Fruit fly (Drosophila melanogaster) whole organism, embryonic: ENCODE results near the gene Targ2.
A peak's percentile ranks its signal among the peaks of the same experiment; 100 is the strongest.

ENCODE experiments used
- Antp ChIP-seq: fragments of 200-800 bp; sonication (Bioruptor generic); optimal IDR thresholded peaks from 3 replicates; lab custom pipeline; 2016; ENCODE audit warnings: missing biosample characterization, missing genetic modification characterization
- Awh ChIP-seq: fragments of 200-800 bp; sonication (Bioruptor generic); IDR thresholded peaks from 2 replicates; pipeline ENCODE4, ENCODE4 v1.3.6; 2022; ENCODE audit warnings: missing biosample characterization, missing genetic modification characterization
- C15 ChIP-seq: fragments of 200-800 bp; sonication (Bioruptor generic); IDR thresholded peaks from 3 replicates; pipeline ENCODE4 v1.3.6; 2022; ENCODE audit warnings: missing biosample characterization, missing genetic modification characterization
- CG11456 ChIP-seq: fragments of 200-800 bp; sonication (Bioruptor generic); IDR thresholded peaks from 3 replicates; pipeline ENCODE4 v1.3.6; 2022; ENCODE audit warnings: missing biosample characterization, missing genetic modification characterization
- CG11723 ChIP-seq: fragments of 200-800 bp; sonication (Bioruptor generic); optimal IDR thresholded peaks from 2 replicates; lab custom pipeline; 2017; ENCODE audit warnings: missing biosample characterization, mild to moderate bottlenecking, missing genetic modification characterization
- CG14441 ChIP-seq: fragments of 200-800 bp; sonication (Bioruptor generic); IDR thresholded peaks from 2 replicates; pipeline ENCODE4 v1.3.6; 2022; ENCODE audit warnings: missing biosample characterization, missing genetic modification characterization
- CG14965 ChIP-seq: fragments of 200-800 bp; sonication (Bioruptor generic); optimal IDR thresholded peaks from 2 replicates; lab custom pipeline; 2016; ENCODE audit warnings: missing biosample characterization, missing genetic modification characterization, borderline replicate concordance
- CG17385 ChIP-seq: fragments of 200-800 bp; sonication (Bioruptor generic); optimal IDR thresholded peaks from 3 replicates; lab custom pipeline; 2018; ENCODE audit warnings: missing biosample characterization, mild to moderate bottlenecking, missing genetic modification characterization
- CG18011 ChIP-seq: fragments of 200-800 bp; sonication (Bioruptor generic); optimal IDR thresholded peaks from 2 replicates; lab custom pipeline; 2017; ENCODE audit warnings: missing biosample characterization, missing genetic modification characterization, mild to moderate bottlenecking, moderate library complexity, missing genotype
- CG30020 ChIP-seq: fragments of 200-800 bp; optimal IDR thresholded peaks from 2 replicates; lab custom pipeline; 2019; ENCODE audit warnings: missing biosample characterization, mild to moderate bottlenecking, missing genetic modification characterization, moderate library complexity
- CG32532 ChIP-seq: fragments of 200-800 bp; sonication (Bioruptor generic); IDR thresholded peaks from 2 replicates; pipeline ENCODE4 v1.3.6; 2022; ENCODE audit warnings: missing biosample characterization, missing genetic modification characterization
- CG32767 ChIP-seq: fragments of 200-800 bp; sonication (Bioruptor generic); IDR thresholded peaks from 2 replicates; pipeline ENCODE4 v1.3.6; 2022; ENCODE audit warnings: missing biosample characterization, missing genetic modification characterization
- CG3726 ChIP-seq: fragments of 200-800 bp; sonication (Bioruptor generic); IDR thresholded peaks from 3 replicates; pipeline ENCODE4, ENCODE4 v1.3.6; 2022; ENCODE audit warnings: missing biosample characterization, missing genetic modification characterization
- CG4328 ChIP-seq: fragments of 200-800 bp; sonication (Bioruptor generic); optimal IDR thresholded peaks from 3 replicates; lab custom pipeline; 2017; ENCODE audit warnings: missing biosample characterization, missing genetic modification reagents, missing genetic modification characterization
- CG6689 ChIP-seq: fragments of 200-800 bp; sonication (Bioruptor generic); IDR thresholded peaks from 2 replicates; pipeline ENCODE4 v1.3.6; 2022; ENCODE audit warnings: missing biosample characterization, missing genetic modification characterization
- CG6854 ChIP-seq: fragments of 200-800 bp; sonication (Bioruptor generic); optimal IDR thresholded peaks from 3 replicates; lab custom pipeline; 2017; ENCODE audit warnings: missing biosample characterization, mild to moderate bottlenecking, missing genetic modification characterization
- CG7357 ChIP-seq: fragments of 200-800 bp; sonication (Bioruptor generic); IDR thresholded peaks from 3 replicates; pipeline ENCODE4 v1.3.6; 2022; ENCODE audit warnings: missing biosample characterization, missing genetic modification characterization
- CG7372 ChIP-seq: fragments of 200-800 bp; sonication (Bioruptor generic); IDR thresholded peaks from 2 replicates; pipeline ENCODE4 v1.3.6; 2022; ENCODE audit warnings: missing biosample characterization, missing genetic modification characterization
- CG8089 ChIP-seq: fragments of 200-800 bp; sonication (Bioruptor generic); optimal IDR thresholded peaks from 3 replicates; lab custom pipeline; 2016; ENCODE audit warnings: missing biosample characterization, missing genetic modification characterization
- CG8478 ChIP-seq: fragments of >200 bp; optimal IDR thresholded peaks from 2 replicates; lab custom pipeline; 2018
- CG9215 ChIP-seq: fragments of 200-800 bp; sonication (Bioruptor generic); IDR thresholded peaks from 2 replicates; pipeline ENCODE4 v1.3.6; 2022; ENCODE audit warnings: missing biosample characterization, missing genetic modification characterization
- D19B ChIP-seq: fragments of 200-800 bp; sonication (Bioruptor generic); optimal IDR thresholded peaks from 2 replicates; lab custom pipeline; 2017; ENCODE audit warnings: missing biosample characterization, mild to moderate bottlenecking, missing genetic modification characterization
- Doc2 ChIP-seq: fragments of 200-800 bp; sonication (Bioruptor generic); IDR thresholded peaks from 2 replicates; pipeline ENCODE4 v1.3.6; 2022; ENCODE audit warnings: missing biosample characterization, missing genetic modification characterization
- Doc3 ChIP-seq: fragments of 200-800 bp; sonication (Bioruptor generic); IDR thresholded peaks from 3 replicates; pipeline ENCODE4 v1.3.6; 2022; ENCODE audit warnings: missing biosample characterization, missing genetic modification characterization; ENCODE audit not compliant: partially characterized antibody
- Gsc ChIP-seq: fragments of 200-800 bp; sonication (Bioruptor generic); IDR thresholded peaks from 2 replicates; pipeline ENCODE4 v1.3.6; 2022; ENCODE audit warnings: missing biosample characterization, missing genetic modification characterization
- HLH3B ChIP-seq: fragments of 200-800 bp; sonication (Bioruptor generic); IDR thresholded peaks from 2 replicates; pipeline ENCODE4 v1.3.6; 2022; ENCODE audit warnings: missing biosample characterization, missing genetic modification characterization
- HLHmδ ChIP-seq: fragments of 200-800 bp; sonication (Bioruptor generic); optimal IDR thresholded peaks from 2 replicates; lab custom pipeline; 2018; ENCODE audit warnings: missing biosample characterization, mild to moderate bottlenecking, missing genetic modification characterization, moderate library complexity
- Max ChIP-seq: fragments of 200-800 bp; sonication (Bioruptor generic); optimal IDR thresholded peaks from 2 replicates; lab custom pipeline; 2016; ENCODE audit warnings: missing biosample characterization, mild to moderate bottlenecking, missing genetic modification characterization
- Nf-YC ChIP-seq: fragments of 200-800 bp; optimal IDR thresholded peaks from 3 replicates; lab custom pipeline; 2019; ENCODE audit warnings: missing biosample characterization, mild to moderate bottlenecking, missing genetic modification characterization, moderate library complexity
- Scr ChIP-seq: fragments of 200-800 bp; sonication (Bioruptor generic); IDR thresholded peaks from 2 replicates; pipeline ENCODE4 v1.3.6; 2022; ENCODE audit warnings: missing biosample characterization, missing genetic modification characterization; ENCODE audit not compliant: partially characterized antibody
- Stat92E ChIP-seq, 3 experiments: fragments of >200 bp in 2 of 3; fragments of 200-800 bp in 1 of 3; sonication (Bioruptor generic) in 1 of 3; optimal IDR thresholded peaks; 2 replicates each; lab custom pipeline; 2017 to 2019; ENCODE audit warnings: missing biosample characterization in 3 of 3, missing genetic modification characterization in 3 of 3, mild to moderate bottlenecking in 1 of 3, moderate library complexity in 1 of 3
- YL-1 ChIP-seq: fragments of 200-800 bp; sonication (Bioruptor generic); optimal IDR thresholded peaks from 3 replicates; lab custom pipeline; 2017; ENCODE audit warnings: missing biosample characterization, mild to moderate bottlenecking, missing genetic modification characterization
- bowl ChIP-seq: fragments of 200-800 bp; sonication (Bioruptor generic); IDR thresholded peaks from 2 replicates; pipeline ENCODE4 v1.3.6; 2022; ENCODE audit warnings: missing biosample characterization, missing genetic modification characterization
- btn ChIP-seq: fragments of 200-800 bp; sonication (Bioruptor generic); optimal IDR thresholded peaks from 2 replicates; lab custom pipeline; 2016; ENCODE audit warnings: missing biosample characterization, missing genetic modification characterization
- cato ChIP-seq: fragments of 200-800 bp; sonication (Bioruptor generic); optimal IDR thresholded peaks from 2 replicates; lab custom pipeline; 2016; ENCODE audit warnings: missing biosample characterization, missing genetic modification characterization, borderline replicate concordance
- chif ChIP-seq, 2 experiments: fragments of 200-800 bp; sonication (Bioruptor generic); optimal IDR thresholded peaks; 3 replicates each; lab custom pipeline; 2016; ENCODE audit warnings: missing biosample characterization in 2 of 2, missing genetic modification characterization in 2 of 2
- crp ChIP-seq, 2 experiments: fragments of 200-800 bp; sonication (Bioruptor generic); optimal IDR thresholded peaks; 2 replicates in 1 of 2; 3 replicates in 1 of 2; lab custom pipeline; 2017; ENCODE audit warnings: missing biosample characterization in 2 of 2, missing genetic modification characterization in 2 of 2, mild to moderate bottlenecking in 1 of 2, moderate library complexity in 1 of 2
- dati ChIP-seq: fragments of 200-800 bp; sonication (Bioruptor generic); IDR thresholded peaks from 2 replicates; pipeline ENCODE4 v1.3.6; 2022; ENCODE audit warnings: missing biosample characterization, missing genetic modification characterization
- dmrt99B ChIP-seq: fragments of 200-800 bp; sonication (Bioruptor generic); optimal IDR thresholded peaks from 2 replicates; lab custom pipeline; 2018; ENCODE audit warnings: missing biosample characterization, mild to moderate bottlenecking, missing genetic modification characterization, moderate library complexity
- eve ChIP-seq, 2 experiments: fragments of >200 bp; optimal IDR thresholded peaks; 2 replicates each; lab custom pipeline; 2017; ENCODE audit warnings: missing biosample characterization in 2 of 2, missing genetic modification characterization in 2 of 2
- gfzf ChIP-seq: fragments of 200-800 bp; sonication (Bioruptor generic); optimal IDR thresholded peaks from 2 replicates; lab custom pipeline; 2016; ENCODE audit warnings: missing biosample characterization, mild to moderate bottlenecking, missing genetic modification characterization, moderate library complexity
- hkb ChIP-seq, 2 experiments: fragments of 200-800 bp in 1 of 2; fragments of >200 bp in 1 of 2; sonication (Bioruptor generic) in 1 of 2; IDR thresholded peaks in 1 of 2; optimal IDR thresholded peaks in 1 of 2; 2 replicates each; pipeline versions ENCODE4 v1.3.6 to Lab custom; 2017 to 2022; ENCODE audit warnings: missing biosample characterization in 1 of 2, missing genetic modification characterization in 1 of 2
- hth ChIP-seq: fragments of >200 bp; optimal IDR thresholded peaks from 2 replicates; lab custom pipeline; 2017; ENCODE audit warnings: inconsistent platforms
- ken ChIP-seq: fragments of 200-800 bp; sonication (Bioruptor generic); IDR thresholded peaks from 3 replicates; pipeline ENCODE4 v1.3.6; 2022; ENCODE audit warnings: missing biosample characterization, missing genetic modification characterization
- lmd ChIP-seq: fragments of 200-800 bp; sonication (Bioruptor generic); IDR thresholded peaks from 2 replicates; pipeline ENCODE4 v1.3.6; 2022; ENCODE audit warnings: missing biosample characterization, missing genetic modification characterization
- nerfin-1 ChIP-seq: fragments of 200-800 bp; sonication (Bioruptor generic); optimal IDR thresholded peaks from 3 replicates; lab custom pipeline; 2019; ENCODE audit warnings: missing biosample characterization, mild to moderate bottlenecking, missing genetic modification characterization, moderate library complexity
- oc ChIP-seq: fragments of 200-800 bp; sonication (Bioruptor generic); optimal IDR thresholded peaks from 2 replicates; lab custom pipeline; 2018; ENCODE audit warnings: missing biosample characterization, mild to moderate bottlenecking, missing genetic modification characterization, moderate library complexity
- peb ChIP-seq: fragments of 200-800 bp; sonication (Bioruptor generic); IDR thresholded peaks from 2 replicates; pipeline ENCODE4 v1.3.6; 2022; ENCODE audit warnings: missing biosample characterization, missing genetic modification characterization
- slbo ChIP-seq: fragments of 200-800 bp; sonication (Bioruptor generic); IDR thresholded peaks from 2 replicates; pipeline ENCODE4 v1.3.6; 2022; ENCODE audit warnings: missing biosample characterization, missing genetic modification characterization
- tap ChIP-seq: fragments of 200-800 bp; optimal IDR thresholded peaks from 3 replicates; lab custom pipeline; 2019; ENCODE audit warnings: missing biosample characterization, mild to moderate bottlenecking, missing genetic modification characterization, moderate library complexity
- tgo ChIP-seq: fragments of 200-800 bp; sonication (Bioruptor generic); IDR thresholded peaks from 3 replicates; pipeline ENCODE4 v1.3.6; 2022; ENCODE audit warnings: missing biosample characterization, missing genetic modification characterization
- yki ChIP-seq: fragments of >200 bp; optimal IDR thresholded peaks from 3 replicates; lab custom pipeline; 2018

Targ2 gene

DNA sequence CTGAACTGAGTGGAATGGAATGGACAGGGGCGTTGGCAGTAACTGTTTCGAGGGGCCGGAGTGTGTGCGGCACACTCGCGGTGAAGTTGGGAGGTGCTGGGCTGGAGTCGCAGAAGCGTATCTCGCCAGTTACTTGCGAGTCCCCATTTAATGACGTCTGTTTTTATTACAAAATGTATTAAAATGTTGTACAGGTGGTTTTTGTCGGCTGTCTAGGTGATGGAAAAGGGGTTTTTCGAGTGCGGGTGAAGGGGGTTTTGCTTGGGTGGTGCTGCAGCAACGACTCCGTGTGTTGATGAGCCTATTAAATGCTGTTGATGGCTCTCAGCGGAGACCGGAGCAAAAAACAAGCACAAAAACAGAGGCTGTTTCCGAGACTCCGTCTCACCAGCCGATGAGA is 48.3 kb upstream of the Targ2 start (continued):
- no peak for TF ChIP-seq hth (lab: Kevin White, UChicago)
- TF ChIP-seq oc, result no peak
- peak; percentile 33; the same call in 1 of the 2 replicates for TF ChIP-seq slbo (GFP tag; lab: Robert Waterston, UW)
- TF ChIP-seq Awh (GFP tag; lab: Robert Waterston, UW), result 0 out of 2 replicates have a peak, but pooled peaks have one; percentile 9
- TF ChIP-seq HLHmδ (GFP tag; lab: Kevin White, UChicago), result no peak
- 0 out of 2 replicates have a peak, but pooled peaks have one; percentile 17 for TF ChIP-seq CG9215 (GFP tag; lab: Robert Waterston, UW)
- no peak for TF ChIP-seq CG8089 (GFP tag; lab: Kevin White, UChicago)
- 0 out of 3 replicates have a peak, but pooled peaks have one; percentile 34 for TF ChIP-seq ken (GFP tag; lab: Robert Waterston, UW)
- no peak for TF ChIP-seq hkb (optimal IDR thresholded peaks at IDR 0.05; lab: Kevin White, UChicago)
- TF ChIP-seq hkb (GFP tag; IDR thresholded peaks at IDR 0.05; lab: Robert Waterston, UW), result no peak
- TF ChIP-seq cato (GFP tag; lab: Kevin White, UChicago), result no peak
- no peak for TF ChIP-seq Doc3 (GFP tag; lab: Robert Waterston, UW)
- no peak for TF ChIP-seq dati (GFP tag; lab: Robert Waterston, UW)
- no peak for TF ChIP-seq Doc2 (GFP tag; lab: Robert Waterston, UW)
- peak; percentile 14 for TF ChIP-seq Antp
- no peak for TF ChIP-seq chif (GFP tag; optimal IDR thresholded peaks at IDR 0.05; lab: Kevin White, UChicago)
- TF ChIP-seq C15 (GFP tag; lab: Robert Waterston, UW), result no peak
- TF ChIP-seq CG30020, result no peak
- no peak for TF ChIP-seq CG18011 (GFP tag; lab: Kevin White, UChicago)
- no peak for TF ChIP-seq tap (tag; lab: Kevin White, UChicago)
- no peak for TF ChIP-seq nerfin-1
- TF ChIP-seq CG6854 (GFP tag; lab: Kevin White, UChicago), result no peak
- no peak for TF ChIP-seq Scr (GFP tag; lab: Robert Waterston, UW)
- no peak for TF ChIP-seq HLH3B (GFP tag; lab: Robert Waterston, UW)
- no peak for TF ChIP-seq bowl (GFP tag; lab: Robert Waterston, UW)
- TF ChIP-seq yki (lab: Kevin White, UChicago), result no peak
- TF ChIP-seq CG14441, result peak; percentile 64
- no peak for TF ChIP-seq D19B (GFP tag; lab: Kevin White, UChicago)
- peak; percentile 48 for TF ChIP-seq CG6689
- no peak for TF ChIP-seq CG7357 (GFP tag; lab: Robert Waterston, UW)
- no peak for TF ChIP-seq CG4328 (GFP tag; lab: Kevin White, UChicago)
- TF ChIP-seq CG32532 (GFP tag; lab: Robert Waterston, UW), result peak; percentile 42; the same call in 1 of the 2 replicates
- no peak for TF ChIP-seq Gsc
- no peak for TF ChIP-seq CG7372 (GFP tag; lab: Robert Waterston, UW)
- TF ChIP-seq Max (GFP tag; lab: Kevin White, UChicago), result no peak
- peak; percentile 20 for TF ChIP-seq dmrt99B (tag; lab: Kevin White, UChicago)
- no peak for TF ChIP-seq gfzf
- TF ChIP-seq lmd (GFP tag; lab: Robert Waterston, UW), result no peak
- TF ChIP-seq CG11456 (GFP tag; lab: Robert Waterston, UW), result 0 out of 3 replicates have a peak, but pooled peaks have one; percentile 7
- peak; percentile 18; the same call in 1 of the 2 replicates for TF ChIP-seq peb (GFP tag; lab: Robert Waterston, UW)
- TF ChIP-seq eve (GFP tag; optimal IDR thresholded peaks at IDR 0.05; lab: Kevin White, UChicago), result no peak
- no peak for TF ChIP-seq CG11723 (GFP tag; lab: Kevin White, UChicago)
- no peak for TF ChIP-seq YL-1
- TF ChIP-seq CG14965 (GFP tag; lab: Kevin White, UChicago), result no peak
- no peak for TF ChIP-seq Stat92E (GFP tag; optimal IDR thresholded peaks at IDR 0.05; lab: Kevin White, UChicago)
- no peak for TF ChIP-seq CG17385
- TF ChIP-seq btn (GFP tag; lab: Kevin White, UChicago), result no peak
- no peak for TF ChIP-seq CG8478
- no peak for TF ChIP-seq crp (GFP tag; optimal IDR thresholded peaks at IDR 0.05; lab: Kevin White, UChicago)
- no peak for TF ChIP-seq tgo (GFP tag; lab: Robert Waterston, UW)
- TF ChIP-seq Nf-YC (tag; lab: Kevin White, UChicago), result no peak
- TF ChIP-seq CG32767, result no peak
- TF ChIP-seq CG3726 (GFP tag; lab: Robert Waterston, UW), result no peak
